Worm (Caenorhabditis elegans) whole organism, L4 larva: ENCODE results near the gene spi-1.

Experiments used
- F26F4.8 ChIP-seq: fragments of 200-800 bp; sonication (Bioruptor generic); conservative IDR thresholded peaks from 2 replicates; pipeline ENCODE4 v1.3.6; 2022; ENCODE audit warnings: missing genetic modification characterization, missing compliant biosample characterization
- T26A8.4 ChIP-seq: fragments of 200-800 bp; sonication (Bioruptor generic); IDR thresholded peaks from 2 replicates; pipeline ENCODE4 v1.3.6; 2022; ENCODE audit warnings: missing genetic modification characterization, missing compliant biosample characterization
- aha-1 ChIP-seq: fragments of 150-350 bp; peaks from one replicate; lab custom pipeline; 2014; ENCODE audit warnings: missing biosample characterization, missing genetic modification characterization
- aly-2 ChIP-seq: sonication (generic microtip); optimal IDR thresholded peaks from 2 replicates; lab custom pipeline; 2018; ENCODE audit warnings: missing biosample characterization, missing genetic modification characterization
- ama-1 ChIP-seq: fragments of 150-350 bp; optimal IDR thresholded peaks from 2 replicates; lab custom pipeline; 2014; ENCODE audit warnings: inconsistent platforms, mixed read lengths
- attf-4 ChIP-seq: sonication (generic microtip); optimal IDR thresholded peaks from 3 replicates; lab custom pipeline; 2017; ENCODE audit warnings: missing biosample characterization, missing genetic modification characterization
- ceh-44 ChIP-seq: fragments of 200-800 bp; sonication (Bioruptor generic); IDR thresholded peaks from 2 replicates; pipeline ENCODE4 v1.3.6; 2022; ENCODE audit warnings: missing genetic modification reagents, missing genetic modification characterization, missing compliant biosample characterization
- hlh-11 ChIP-seq: fragments of 200-800 bp; sonication (Bioruptor generic); optimal IDR thresholded peaks from 2 replicates; lab custom pipeline; 2018; ENCODE audit warnings: mild to moderate bottlenecking, missing genetic modification characterization, missing compliant biosample characterization
- mdl-1 ChIP-seq, 2 experiments: fragments of 150-350 bp in 1 of 2; sonication (generic microtip) in 1 of 2; optimal IDR thresholded peaks; 2 replicates each; lab custom pipeline; 2014 to 2017; ENCODE audit warnings: missing biosample characterization in 2 of 2, missing genetic modification characterization in 2 of 2
- mep-1 ChIP-seq: fragments of 150-350 bp; sonication (generic microtip); optimal IDR thresholded peaks from 3 replicates; lab custom pipeline; 2014; ENCODE audit warnings: missing biosample characterization, missing genetic modification characterization
- mxl-3 ChIP-seq: fragments of 200-800 bp; sonication (Bioruptor generic); optimal IDR thresholded peaks from 2 replicates; lab custom pipeline; 2018; ENCODE audit warnings: mild to moderate bottlenecking, missing genetic modification characterization, missing compliant biosample characterization
- nhr-10 ChIP-seq: fragments of 150-350 bp; optimal IDR thresholded peaks from 2 replicates; lab custom pipeline; 2014; ENCODE audit warnings: missing biosample characterization, missing genetic modification characterization
- nhr-28 ChIP-seq: fragments of 150-350 bp; optimal IDR thresholded peaks from 2 replicates; lab custom pipeline; 2014; ENCODE audit warnings: missing biosample characterization, missing genetic modification characterization
- nhr-42 ChIP-seq: fragments of 200-800 bp; sonication (Bioruptor generic); IDR thresholded peaks from 2 replicates; pipeline ENCODE4 v1.3.6; 2022; ENCODE audit warnings: missing genetic modification characterization, missing compliant biosample characterization
- spr-3 ChIP-seq: fragments of 200-800 bp; sonication (Bioruptor generic); optimal IDR thresholded peaks from 2 replicates; lab custom pipeline; 2018; ENCODE audit warnings: mild to moderate bottlenecking, missing genetic modification characterization, missing compliant biosample characterization
- unc-62 ChIP-seq, 3 experiments: fragments of 150-350 bp in 1 of 3; sonication (generic microtip); optimal IDR thresholded peaks in 2 of 3; peaks in 1 of 3; 1 replicate in 1 of 3; 2 replicates in 2 of 3; lab custom pipeline; 2014 to 2017; ENCODE audit warnings: missing biosample characterization in 3 of 3, missing genetic modification characterization in 3 of 3, missing genetic modification reagents in 3 of 3, missing genotype in 1 of 3
- zip-11 ChIP-seq: fragments of 200-800 bp; sonication (Bioruptor generic); IDR thresholded peaks from 2 replicates; pipeline ENCODE4 v1.3.6; 2022; ENCODE audit warnings: missing genetic modification characterization, missing compliant biosample characterization
- ztf-11 ChIP-seq: fragments of 150-350 bp; optimal IDR thresholded peaks from 2 replicates; lab custom pipeline; 2014; ENCODE audit warnings: missing biosample characterization, missing genetic modification characterization

spi-1 gene

DNA sequence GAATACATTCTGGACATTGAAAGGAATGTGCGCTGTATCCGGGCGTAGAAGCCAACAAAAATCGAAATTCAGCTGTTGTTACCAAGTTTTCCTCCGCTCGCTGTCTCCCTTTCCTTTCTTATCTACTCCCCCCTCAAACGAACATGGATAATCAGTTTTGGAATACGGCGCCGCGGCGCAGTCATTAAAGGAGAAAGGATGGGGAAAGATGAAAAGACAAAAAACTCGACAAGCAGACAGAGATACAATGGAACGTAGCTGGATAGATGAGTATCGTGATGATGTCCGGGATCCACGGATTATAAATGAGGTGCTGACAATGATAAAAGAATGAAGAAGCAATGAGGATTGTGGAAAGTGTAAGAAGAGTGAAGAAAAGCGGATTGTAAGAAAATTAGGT lies 49.3 kb downstream of the spi-1 start:
- TF ChIP-seq ama-1 (lab: Kevin White, UChicago) (peak; percentile 69), hlh-11 (tag; lab: Kevin White, UChicago) (peak; percentile 58), zip-11 (GFP tag; lab: Robert Waterston, UW) (no peak), nhr-28 (tag; lab: Kevin White, UChicago) (peak; percentile 42), ceh-44 (GFP tag; lab: Robert Waterston, UW) (no peak), mxl-3 (GFP tag; lab: Kevin White, UChicago) (peak; percentile 38), T26A8.4 (GFP tag; lab: Robert Waterston, UW) (peak; percentile 53; the same call in 1 of the 2 replicates), ztf-11 (no peak), mdl-1 (tag; optimal IDR thresholded peaks at IDR 0.05; lab: Kevin White, UChicago) (peak in 1 of 2 experiments; percentile 29), aha-1 (peak; percentile 94), aly-2 (no peak)

DNA sequence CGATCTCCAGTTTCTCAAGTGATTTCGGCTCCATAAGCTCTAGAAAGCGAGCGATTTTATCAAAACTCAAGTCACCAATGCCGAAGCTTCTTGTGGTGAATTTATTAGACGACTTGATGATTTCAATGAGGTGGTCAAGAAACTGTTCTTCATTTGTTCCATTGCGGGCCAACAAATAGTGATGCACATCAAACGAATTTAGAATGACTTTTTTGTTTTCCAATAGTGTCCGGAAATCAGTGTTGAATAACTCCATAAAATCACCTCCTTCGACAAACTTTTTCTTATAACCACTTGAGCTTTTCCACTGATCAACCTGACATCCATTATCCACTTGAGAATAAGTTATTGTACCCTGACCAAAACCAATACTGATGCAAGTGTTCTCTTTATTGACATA lies 51.2 kb downstream of the spi-1 start:
- no peak for TF ChIP-seq attf-4 (tag; lab: Kevin White, UChicago)
- TF ChIP-seq unc-62 (GFP tag; optimal IDR thresholded peaks at IDR 0.05 in 1 of 2; lab: Kevin White, UChicago): peak in 1 of 2 experiments; percentile 96
- TF ChIP-seq unc-62 (tag; optimal IDR thresholded peaks at IDR 0.05; lab: Kevin White, UChicago): no peak
- TF ChIP-seq mep-1: no peak
- no peak for TF ChIP-seq spr-3 (GFP tag; lab: Kevin White, UChicago)
- TF ChIP-seq F26F4.8: no peak
- TF ChIP-seq nhr-42 (GFP tag; lab: Robert Waterston, UW): no peak
- TF ChIP-seq nhr-10 (tag; lab: Kevin White, UChicago): no peak
